Worm (Caenorhabditis elegans) whole organism, L2 larva: ENCODE results near the gene asg-2.

Experiments
- C34F6.9 ChIP-seq: fragments of 150-350 bp; optimal IDR thresholded peaks from 2 replicates; lab custom pipeline; 2014; ENCODE audit warnings: missing biosample characterization, missing genetic modification characterization
- F13H6.1 ChIP-seq: sonication (generic microtip); optimal IDR thresholded peaks from 2 replicates; lab custom pipeline; 2016; ENCODE audit warnings: missing genetic modification characterization, missing compliant biosample characterization
- ZK546.5 ChIP-seq: sonication (generic microtip); optimal IDR thresholded peaks from 2 replicates; lab custom pipeline; 2017; ENCODE audit warnings: missing biosample characterization, missing genetic modification characterization
- ama-1 ChIP-seq: fragments of 150-350 bp; optimal IDR thresholded peaks from 2 replicates; lab custom pipeline; 2018; ENCODE audit warnings: inconsistent platforms
- ceh-16 ChIP-seq: fragments of 150-350 bp; optimal IDR thresholded peaks from 2 replicates; lab custom pipeline; 2014; ENCODE audit warnings: missing biosample characterization, missing genetic modification characterization
- ceh-82 ChIP-seq: fragments of 150-350 bp; optimal IDR thresholded peaks from 2 replicates; lab custom pipeline; 2014; ENCODE audit warnings: missing biosample characterization, missing genetic modification characterization
- egl-27 ChIP-seq: sonication (generic microtip); optimal IDR thresholded peaks from 3 replicates; lab custom pipeline; 2017; ENCODE audit warnings: missing biosample characterization, missing genetic modification reagents, missing genetic modification characterization
- elt-3 ChIP-seq: sonication (generic microtip); optimal IDR thresholded peaks from 2 replicates; lab custom pipeline; 2017; ENCODE audit warnings: missing biosample characterization, missing genetic modification characterization
- fos-1 ChIP-seq: fragments of 150-350 bp; optimal IDR thresholded peaks from 2 replicates; lab custom pipeline; 2014; ENCODE audit warnings: missing biosample characterization, missing genetic modification characterization
- lin-11 ChIP-seq: fragments of 150-350 bp; sonication (generic microtip); optimal IDR thresholded peaks from 2 replicates; lab custom pipeline; 2014; ENCODE audit warnings: missing biosample characterization, missing genetic modification characterization, inconsistent platforms, mixed read lengths
- lin-39 ChIP-seq: fragments of 150-350 bp; optimal IDR thresholded peaks from 2 replicates; lab custom pipeline; 2014; ENCODE audit warnings: missing biosample characterization, missing genetic modification reagents, missing genetic modification characterization
- lsy-2 ChIP-seq, 2 experiments: fragments of 150-350 bp in 1 of 2; sonication (generic microtip) in 1 of 2; optimal IDR thresholded peaks; 2 replicates each; lab custom pipeline; 2014 to 2017; ENCODE audit warnings: missing biosample characterization in 2 of 2, missing genetic modification characterization in 2 of 2
- mab-5 ChIP-seq: fragments of 150-350 bp; optimal IDR thresholded peaks from 2 replicates; lab custom pipeline; 2014; ENCODE audit warnings: missing biosample characterization, missing genetic modification characterization
- mdl-1 ChIP-seq, 2 experiments: fragments of 150-350 bp in 1 of 2; sonication (generic microtip) in 1 of 2; optimal IDR thresholded peaks; 2 replicates each; lab custom pipeline; 2017; ENCODE audit warnings: missing biosample characterization in 2 of 2, missing genetic modification characterization in 2 of 2
- nhr-11 ChIP-seq: fragments of 150-350 bp; optimal IDR thresholded peaks from 2 replicates; lab custom pipeline; 2014; ENCODE audit warnings: missing biosample characterization, missing genetic modification characterization
- nhr-129 ChIP-seq: fragments of 150-350 bp; optimal IDR thresholded peaks from 2 replicates; lab custom pipeline; 2014; ENCODE audit warnings: missing biosample characterization, missing genetic modification characterization
- nhr-21 ChIP-seq: fragments of 150-350 bp; optimal IDR thresholded peaks from 2 replicates; lab custom pipeline; 2014; ENCODE audit warnings: missing biosample characterization, missing genetic modification characterization
- nhr-23 ChIP-seq: fragments of 150-350 bp; optimal IDR thresholded peaks from 2 replicates; lab custom pipeline; 2014; ENCODE audit warnings: missing biosample characterization, missing genetic modification reagents, missing genetic modification characterization
- nhr-237 ChIP-seq: fragments of 150-350 bp; optimal IDR thresholded peaks from 2 replicates; lab custom pipeline; 2014; ENCODE audit warnings: missing biosample characterization, missing genetic modification characterization
- nhr-25 ChIP-seq: fragments of 150-350 bp; sonication (generic microtip); optimal IDR thresholded peaks from 3 replicates; lab custom pipeline; 2014; ENCODE audit warnings: missing biosample characterization, missing genetic modification characterization
- nhr-6 ChIP-seq: fragments of 150-350 bp; optimal IDR thresholded peaks from 2 replicates; lab custom pipeline; 2014; ENCODE audit warnings: missing biosample characterization, missing genetic modification characterization
- skn-1 ChIP-seq: sonication (generic microtip); optimal IDR thresholded peaks from 2 replicates; lab custom pipeline; 2017; ENCODE audit warnings: missing biosample characterization, missing genetic modification characterization
- sma-9 ChIP-seq, 2 experiments: fragments of 150-350 bp in 1 of 2; sonication (generic microtip) in 1 of 2; optimal IDR thresholded peaks; 2 replicates each; lab custom pipeline; 2014 to 2016; ENCODE audit warnings: missing genetic modification characterization in 2 of 2, mild to moderate bottlenecking in 1 of 2, missing biosample characterization in 1 of 2, missing compliant biosample characterization in 1 of 2, missing genetic modification reagents in 1 of 2, moderate library complexity in 1 of 2
- snpc-4 ChIP-seq: fragments of 150-350 bp; optimal IDR thresholded peaks from 2 replicates; lab custom pipeline; 2014; ENCODE audit warnings: missing biosample characterization, missing genetic modification characterization
- unc-39 ChIP-seq: fragments of 150-350 bp; optimal IDR thresholded peaks from 2 replicates; lab custom pipeline; 2014; ENCODE audit warnings: missing biosample characterization, missing genetic modification characterization
- unc-55 ChIP-seq: fragments of 150-350 bp; sonication (generic microtip); optimal IDR thresholded peaks from 3 replicates; lab custom pipeline; 2014; ENCODE audit warnings: missing biosample characterization, missing genetic modification reagents, missing genetic modification characterization
- unc-62 ChIP-seq: fragments of 150-350 bp; optimal IDR thresholded peaks from 2 replicates; lab custom pipeline; 2014; ENCODE audit warnings: missing biosample characterization, missing genetic modification reagents, missing genetic modification characterization
- zag-1 ChIP-seq: fragments of 150-350 bp; optimal IDR thresholded peaks from 2 replicates; lab custom pipeline; 2014; ENCODE audit warnings: missing biosample characterization, missing genetic modification characterization
- ztf-1 ChIP-seq: fragments of 200-800 bp; sonication (Bioruptor generic); conservative IDR thresholded peaks from 2 replicates; pipeline ENCODE4 v1.3.6; 2022; ENCODE audit warnings: missing genetic modification characterization, missing compliant biosample characterization
- ztf-11 ChIP-seq: sonication (generic microtip); optimal IDR thresholded peaks from 2 replicates; lab custom pipeline; 2017; ENCODE audit warnings: missing biosample characterization, missing genetic modification characterization

The asg-2 gene

DNA sequence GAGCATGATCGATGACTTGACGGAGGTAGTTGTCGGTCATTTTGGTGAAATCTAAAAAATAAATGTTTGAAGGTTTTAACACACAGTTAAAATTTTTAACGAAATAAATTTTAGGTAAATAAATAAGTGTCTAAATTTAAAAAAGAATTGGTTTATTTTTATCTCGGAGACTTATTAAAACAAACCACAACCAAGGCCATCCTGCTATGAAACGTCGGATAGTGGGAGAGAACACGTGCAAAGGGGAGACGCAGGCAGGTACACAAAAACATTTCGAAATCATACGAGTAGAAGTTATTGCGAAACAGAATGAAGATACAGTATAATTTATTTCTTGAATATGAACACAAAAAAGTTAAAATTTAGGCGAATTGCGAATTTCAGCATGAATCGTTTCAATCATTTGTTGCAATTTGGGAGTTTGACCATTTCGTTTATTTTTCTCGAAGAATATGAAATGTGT is 5.0 kb upstream of the asg-2 start, which contains the start of gene F41B4.3:
Gene F41B4.3 (minus strand): TSS at position 51 of the 463 bp plus-strand sequence.
- TF ChIP-seq unc-55: peak; percentile 69
- peak; percentile 55 for TF ChIP-seq C34F6.9
- peak; percentile 7 for TF ChIP-seq nhr-25 (tag; lab: Kevin White, UChicago)
- TF ChIP-seq lin-39 (tag; lab: Kevin White, UChicago): no peak
- peak; percentile 39 for TF ChIP-seq nhr-129 (tag; lab: Kevin White, UChicago)
- peak in 1 of 2 experiments; percentile 56 for TF ChIP-seq lsy-2 (tag; optimal IDR thresholded peaks at IDR 0.05; lab: Kevin White, UChicago)
- no peak for TF ChIP-seq ceh-16
- peak in 1 of 2 experiments; percentile 31 for TF ChIP-seq mdl-1 (tag; optimal IDR thresholded peaks at IDR 0.05; lab: Kevin White, UChicago)

- peak; percentile 34 for TF ChIP-seq F13H6.1 (tag; lab: Kevin White, UChicago)
- no peak for TF ChIP-seq ama-1
These were observed 3.5 kb downstream of the asg-2 start, which contains the start of gene C53B7.3 for ce11 chrX:6844394-6845072. Gene C53B7.3, plus strand, starts transcription at chrX:6844755.

DNA sequence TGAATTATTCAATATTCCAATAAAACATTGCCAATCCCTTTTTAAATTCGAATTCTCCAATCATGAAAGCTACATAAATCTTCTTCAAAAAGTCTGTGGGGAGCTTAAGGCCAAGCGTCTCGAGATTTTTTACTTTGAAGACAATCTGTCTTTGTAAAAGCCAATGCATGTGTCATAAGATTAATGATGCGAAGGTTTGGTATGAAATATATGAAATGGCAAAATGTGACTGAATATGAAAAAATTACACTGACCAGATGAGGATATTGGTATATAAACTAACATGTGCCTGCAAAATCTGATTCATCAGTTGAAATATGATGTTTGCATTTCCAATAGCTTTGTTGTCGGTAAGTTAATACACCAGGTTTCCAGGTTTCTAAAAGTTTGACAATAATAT is 4.9 kb downstream of the asg-2 start, which contains the start of gene C53B7.2:
Gene C53B7.2 (plus strand): TSS at position 301 of the 400 bp plus-strand sequence.
- peak; percentile 72 for TF ChIP-seq mab-5
- TF ChIP-seq unc-39 (tag; lab: Kevin White, UChicago): no peak

ce11 chrX:6848596-6848995 is 7.5 kb downstream of the asg-2 start:
- no peak for TF ChIP-seq unc-39 (tag; lab: Kevin White, UChicago)

DNA sequence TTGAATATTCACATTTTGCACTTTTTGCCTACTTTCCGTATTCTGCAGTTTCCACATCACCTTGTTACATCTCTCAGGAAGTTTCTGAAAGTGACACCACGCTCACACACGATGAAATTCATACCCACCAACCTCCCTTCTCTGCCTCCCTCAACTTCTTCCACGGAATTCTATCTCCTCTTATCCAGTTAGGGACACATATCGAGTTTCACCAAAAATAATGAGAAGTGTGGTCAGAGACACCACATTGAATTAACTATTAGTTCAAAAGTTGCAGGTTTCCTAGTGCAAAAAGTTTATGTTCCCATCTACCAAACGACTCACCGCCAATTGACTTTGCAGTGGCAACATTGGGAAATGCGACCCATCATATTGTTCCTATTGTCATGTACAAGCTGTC is 9.4 kb downstream of the asg-2 start:
- no peak for TF ChIP-seq unc-62
- TF ChIP-seq elt-3 (tag; lab: Kevin White, UChicago): no peak
- TF ChIP-seq ztf-11: no peak
- TF ChIP-seq nhr-6 (tag; lab: Kevin White, UChicago): no peak
- TF ChIP-seq nhr-11: no peak
- TF ChIP-seq nhr-21 (tag; lab: Kevin White, UChicago): no peak
- no peak for TF ChIP-seq nhr-237
- TF ChIP-seq ceh-82: no peak
- TF ChIP-seq ztf-1 (GFP tag; lab: Robert Waterston, UW): no peak
- no peak for TF ChIP-seq skn-1 (tag; lab: Kevin White, UChicago)
- TF ChIP-seq ceh-16: no peak
- TF ChIP-seq C34F6.9: no peak
- no peak for TF ChIP-seq egl-27
- TF ChIP-seq snpc-4: no peak
- TF ChIP-seq zag-1 (tag; lab: Kevin White, UChicago): no peak
- no peak for TF ChIP-seq fos-1

- no peak for TF ChIP-seq nhr-23
- TF ChIP-seq nhr-6 (tag; lab: Kevin White, UChicago): no peak
- TF ChIP-seq ZK546.5 (tag; lab: Kevin White, UChicago): no peak
- TF ChIP-seq ztf-1 (GFP tag; lab: Robert Waterston, UW): no peak
- no peak for TF ChIP-seq lin-11 (tag; lab: Kevin White, UChicago)
These were observed 12.3 kb downstream of the asg-2 start, which contains the start of gene rig-3 for ce11 chrX:6853318-6853717. Gene rig-3, plus strand, starts transcription at chrX:6853618.

ce11 chrX:6856793-6857192 is 15.7 kb downstream of the asg-2 start:
- TF ChIP-seq sma-9 (GFP tag; optimal IDR thresholded peaks at IDR 0.05; lab: Kevin White, UChicago): peak; percentile 7
- no peak for TF ChIP-seq sma-9 (tag; optimal IDR thresholded peaks at IDR 0.05; lab: Kevin White, UChicago)
- no peak for TF ChIP-seq nhr-129 (tag; lab: Kevin White, UChicago)
- TF ChIP-seq, all 48 proteins: peak for 1
